ENCODE assay signal across 1 fruit fly cellular context in the genomic region with DNA sequence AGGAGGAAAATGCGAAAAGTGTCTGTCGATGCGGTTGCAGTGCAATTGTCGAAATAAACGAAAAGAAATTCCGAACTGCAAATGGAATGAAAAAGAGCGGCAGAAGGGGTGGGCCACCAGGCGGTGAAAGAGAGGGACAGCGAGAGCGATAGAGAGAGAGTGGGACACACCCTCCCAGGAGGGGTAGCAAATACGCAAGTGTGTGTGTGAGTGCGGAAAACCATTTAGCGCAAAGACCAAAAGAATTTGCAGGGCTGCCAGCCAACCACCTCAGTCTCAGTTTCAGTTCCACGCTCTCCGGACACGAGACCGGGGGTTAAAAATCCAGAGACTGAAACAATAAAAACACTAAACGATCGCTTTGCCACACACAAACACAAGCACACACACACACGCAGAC.
TF ChIP-seq lines count a peak whose summit lies in the region.

A gene (plus strand): TSS at position 301 of the 400 bp plus-strand sequence.

TF ChIP-seq in whole organism, embryonic, 481 proteins besides CTCF, POLR2A, EP300 and RAD21 (continued from another document):
- peak; percentile 91 for TF ChIP-seq seq (GFP tag; IDR thresholded peaks at IDR 0.05; lab: Robert Waterston, UW)
